Fruit fly (Drosophila melanogaster) whole organism, prepupa: ENCODE data around the gene hbt.

Source experiments
- Blimp-1 ChIP-seq: fragments of 200-800 bp; sonication (Bioruptor generic); optimal IDR thresholded peaks from 3 replicates; lab custom pipeline; 2017; ENCODE audit warnings: missing biosample characterization, missing genetic modification characterization, mild to moderate bottlenecking, moderate library complexity, missing genetic modification reagents
- CG15336 ChIP-seq: fragments of 200-800 bp; sonication (Bioruptor generic); IDR thresholded peaks from 2 replicates; pipeline ENCODE4 v1.3.6; 2022; ENCODE audit warnings: missing biosample characterization, missing genetic modification characterization
- CG16779 ChIP-seq: fragments of 200-800 bp; sonication (Bioruptor generic); optimal IDR thresholded peaks from 3 replicates; lab custom pipeline; 2017; ENCODE audit warnings: missing biosample characterization, mild to moderate bottlenecking, missing genetic modification characterization
- CG6276 ChIP-seq: fragments of 200-800 bp; sonication (Bioruptor generic); optimal IDR thresholded peaks from 2 replicates; lab custom pipeline; 2017; ENCODE audit warnings: missing biosample characterization, mild to moderate bottlenecking, missing genetic modification characterization
- Eip93F ChIP-seq: fragments of 200-800 bp; sonication (Bioruptor generic); optimal IDR thresholded peaks from 2 replicates; lab custom pipeline; 2016; ENCODE audit warnings: missing biosample characterization, mild to moderate bottlenecking, missing genetic modification characterization
- Hr39 ChIP-seq: fragments of 200-800 bp; sonication (Bioruptor generic); optimal IDR thresholded peaks from 2 replicates; lab custom pipeline; 2016; ENCODE audit warnings: missing biosample characterization, missing genetic modification characterization
- OdsH ChIP-seq: fragments of 200-800 bp; sonication (Bioruptor generic); optimal IDR thresholded peaks from 3 replicates; lab custom pipeline; 2016; ENCODE audit warnings: missing biosample characterization, missing genetic modification characterization
- pdm3 ChIP-seq: fragments of 200-800 bp; sonication (Bioruptor generic); optimal IDR thresholded peaks from 3 replicates; lab custom pipeline; 2016; ENCODE audit warnings: missing biosample characterization, missing genetic modification characterization

DNA sequence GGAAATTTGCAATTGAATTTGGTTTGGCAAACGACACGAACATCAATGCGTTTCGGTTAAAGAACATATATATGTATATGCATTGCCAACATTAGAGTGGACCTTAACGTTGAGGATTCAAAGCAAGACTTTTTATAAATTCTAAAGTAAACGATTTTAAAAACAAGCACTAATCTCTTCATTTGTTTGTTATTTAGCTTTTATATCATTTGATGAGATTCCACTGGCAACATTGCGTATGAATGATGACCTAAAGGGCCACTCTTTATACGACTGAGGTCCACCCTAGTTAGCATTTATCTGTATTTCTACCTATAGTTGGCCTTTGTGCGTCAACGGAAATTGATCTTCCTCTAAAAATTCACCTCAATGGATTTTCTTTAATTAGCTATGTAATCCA is 72.2 kb downstream of the hbt start:
- TF ChIP-seq Hr39 = no peak
- no peak for TF ChIP-seq Blimp-1 (GFP tag; lab: Kevin White, UChicago)
- TF ChIP-seq OdsH (GFP tag; lab: Kevin White, UChicago) = peak; percentile 35
- peak; percentile 66 for TF ChIP-seq CG15336 (GFP tag; lab: Robert Waterston, UW)
- TF ChIP-seq CG16779 (tag; lab: Kevin White, UChicago) = no peak
- TF ChIP-seq pdm3 (GFP tag; lab: Kevin White, UChicago) = peak; percentile 32
- peak; percentile 52 for TF ChIP-seq CG6276 (GFP tag; lab: Kevin White, UChicago)
- TF ChIP-seq Eip93F (GFP tag; lab: Kevin White, UChicago) = no peak
